Worm (Caenorhabditis elegans) whole organism, L2 larva: ENCODE results near the gene C01G10.18.

Experiments used
- C34F6.9 ChIP-seq: fragments of 150-350 bp; optimal IDR thresholded peaks from 2 replicates; lab custom pipeline; 2014; ENCODE audit warnings: missing biosample characterization, missing genetic modification characterization
- R02D3.7 ChIP-seq: fragments of 150-350 bp; optimal IDR thresholded peaks from 2 replicates; lab custom pipeline; 2014; ENCODE audit warnings: missing biosample characterization, missing genetic modification characterization
- ZK546.5 ChIP-seq: sonication (generic microtip); optimal IDR thresholded peaks from 2 replicates; lab custom pipeline; 2017; ENCODE audit warnings: missing biosample characterization, missing genetic modification characterization
- aly-2 ChIP-seq: fragments of 150-350 bp; optimal IDR thresholded peaks from 2 replicates; lab custom pipeline; 2014; ENCODE audit warnings: missing biosample characterization, missing genetic modification characterization
- ceh-16 ChIP-seq: fragments of 150-350 bp; optimal IDR thresholded peaks from 2 replicates; lab custom pipeline; 2014; ENCODE audit warnings: missing biosample characterization, missing genetic modification characterization
- ceh-82 ChIP-seq: fragments of 150-350 bp; optimal IDR thresholded peaks from 2 replicates; lab custom pipeline; 2014; ENCODE audit warnings: missing biosample characterization, missing genetic modification characterization
- crh-2 ChIP-seq: sonication (generic microtip); optimal IDR thresholded peaks from 2 replicates; lab custom pipeline; 2017; ENCODE audit warnings: missing biosample characterization, missing genetic modification characterization
- egl-27 ChIP-seq: sonication (generic microtip); optimal IDR thresholded peaks from 3 replicates; lab custom pipeline; 2017; ENCODE audit warnings: missing biosample characterization, missing genetic modification reagents, missing genetic modification characterization
- elt-1 ChIP-seq: fragments of 150-350 bp; optimal IDR thresholded peaks from 2 replicates; lab custom pipeline; 2014; ENCODE audit warnings: missing biosample characterization, missing genetic modification characterization
- elt-3 ChIP-seq: sonication (generic microtip); optimal IDR thresholded peaks from 2 replicates; lab custom pipeline; 2017; ENCODE audit warnings: missing biosample characterization, missing genetic modification characterization
- fos-1 ChIP-seq: fragments of 150-350 bp; optimal IDR thresholded peaks from 2 replicates; lab custom pipeline; 2014; ENCODE audit warnings: missing biosample characterization, missing genetic modification characterization
- gmeb-1 ChIP-seq: fragments of 150-350 bp; optimal IDR thresholded peaks from 2 replicates; lab custom pipeline; 2014; ENCODE audit warnings: missing biosample characterization, missing genetic modification characterization
- lin-11 ChIP-seq: fragments of 150-350 bp; sonication (generic microtip); optimal IDR thresholded peaks from 2 replicates; lab custom pipeline; 2014; ENCODE audit warnings: missing biosample characterization, missing genetic modification characterization, inconsistent platforms, mixed read lengths
- lin-39 ChIP-seq: fragments of 150-350 bp; optimal IDR thresholded peaks from 2 replicates; lab custom pipeline; 2014; ENCODE audit warnings: missing biosample characterization, missing genetic modification reagents, missing genetic modification characterization
- lsy-2 ChIP-seq, 2 experiments: fragments of 150-350 bp in 1 of 2; sonication (generic microtip) in 1 of 2; optimal IDR thresholded peaks; 2 replicates each; lab custom pipeline; 2014 to 2017; ENCODE audit warnings: missing biosample characterization in 2 of 2, missing genetic modification characterization in 2 of 2
- mab-5 ChIP-seq: fragments of 150-350 bp; optimal IDR thresholded peaks from 2 replicates; lab custom pipeline; 2014; ENCODE audit warnings: missing biosample characterization, missing genetic modification characterization
- mdl-1 ChIP-seq, 2 experiments: fragments of 150-350 bp in 1 of 2; sonication (generic microtip) in 1 of 2; optimal IDR thresholded peaks; 2 replicates each; lab custom pipeline; 2017; ENCODE audit warnings: missing biosample characterization in 2 of 2, missing genetic modification characterization in 2 of 2
- nhr-10 ChIP-seq: sonication (generic microtip); optimal IDR thresholded peaks from 2 replicates; lab custom pipeline; 2017; ENCODE audit warnings: missing biosample characterization, missing genetic modification characterization
- nhr-11 ChIP-seq: fragments of 150-350 bp; optimal IDR thresholded peaks from 2 replicates; lab custom pipeline; 2014; ENCODE audit warnings: missing biosample characterization, missing genetic modification characterization
- nhr-12 ChIP-seq: fragments of 150-350 bp; optimal IDR thresholded peaks from 2 replicates; lab custom pipeline; 2014; ENCODE audit warnings: missing biosample characterization, missing genetic modification characterization
- nhr-129 ChIP-seq: fragments of 150-350 bp; optimal IDR thresholded peaks from 2 replicates; lab custom pipeline; 2014; ENCODE audit warnings: missing biosample characterization, missing genetic modification characterization
- nhr-21 ChIP-seq: fragments of 150-350 bp; optimal IDR thresholded peaks from 2 replicates; lab custom pipeline; 2014; ENCODE audit warnings: missing biosample characterization, missing genetic modification characterization
- nhr-23 ChIP-seq: fragments of 150-350 bp; optimal IDR thresholded peaks from 2 replicates; lab custom pipeline; 2014; ENCODE audit warnings: missing biosample characterization, missing genetic modification reagents, missing genetic modification characterization
- nhr-25 ChIP-seq: fragments of 150-350 bp; sonication (generic microtip); optimal IDR thresholded peaks from 3 replicates; lab custom pipeline; 2014; ENCODE audit warnings: missing biosample characterization, missing genetic modification characterization
- nhr-77 ChIP-seq: fragments of 150-350 bp; optimal IDR thresholded peaks from 2 replicates; lab custom pipeline; 2014; ENCODE audit warnings: missing biosample characterization, missing genetic modification characterization
- peb-1 ChIP-seq: fragments of 150-350 bp; optimal IDR thresholded peaks from 2 replicates; lab custom pipeline; 2014; ENCODE audit warnings: missing biosample characterization, missing genetic modification characterization
- sem-4 ChIP-seq: fragments of 150-350 bp; optimal IDR thresholded peaks from 2 replicates; lab custom pipeline; 2014; ENCODE audit warnings: missing biosample characterization, missing genetic modification reagents, missing genetic modification characterization
- sma-9 ChIP-seq, 2 experiments: fragments of 150-350 bp in 1 of 2; sonication (generic microtip) in 1 of 2; optimal IDR thresholded peaks; 2 replicates each; lab custom pipeline; 2014 to 2016; ENCODE audit warnings: missing genetic modification characterization in 2 of 2, mild to moderate bottlenecking in 1 of 2, missing biosample characterization in 1 of 2, missing compliant biosample characterization in 1 of 2, missing genetic modification reagents in 1 of 2, moderate library complexity in 1 of 2
- unc-39 ChIP-seq: fragments of 150-350 bp; optimal IDR thresholded peaks from 2 replicates; lab custom pipeline; 2014; ENCODE audit warnings: missing biosample characterization, missing genetic modification characterization
- unc-62 ChIP-seq: fragments of 150-350 bp; optimal IDR thresholded peaks from 2 replicates; lab custom pipeline; 2014; ENCODE audit warnings: missing biosample characterization, missing genetic modification reagents, missing genetic modification characterization
- ztf-1 ChIP-seq: fragments of 200-800 bp; sonication (Bioruptor generic); conservative IDR thresholded peaks from 2 replicates; pipeline ENCODE4 v1.3.6; 2022; ENCODE audit warnings: missing genetic modification characterization, missing compliant biosample characterization
- ztf-11 ChIP-seq: sonication (generic microtip); optimal IDR thresholded peaks from 2 replicates; lab custom pipeline; 2017; ENCODE audit warnings: missing biosample characterization, missing genetic modification characterization
- ztf-4 ChIP-seq: fragments of 150-350 bp; optimal IDR thresholded peaks from 2 replicates; lab custom pipeline; 2014; ENCODE audit warnings: missing biosample characterization, missing genetic modification characterization

C01G10.18 gene

DNA sequence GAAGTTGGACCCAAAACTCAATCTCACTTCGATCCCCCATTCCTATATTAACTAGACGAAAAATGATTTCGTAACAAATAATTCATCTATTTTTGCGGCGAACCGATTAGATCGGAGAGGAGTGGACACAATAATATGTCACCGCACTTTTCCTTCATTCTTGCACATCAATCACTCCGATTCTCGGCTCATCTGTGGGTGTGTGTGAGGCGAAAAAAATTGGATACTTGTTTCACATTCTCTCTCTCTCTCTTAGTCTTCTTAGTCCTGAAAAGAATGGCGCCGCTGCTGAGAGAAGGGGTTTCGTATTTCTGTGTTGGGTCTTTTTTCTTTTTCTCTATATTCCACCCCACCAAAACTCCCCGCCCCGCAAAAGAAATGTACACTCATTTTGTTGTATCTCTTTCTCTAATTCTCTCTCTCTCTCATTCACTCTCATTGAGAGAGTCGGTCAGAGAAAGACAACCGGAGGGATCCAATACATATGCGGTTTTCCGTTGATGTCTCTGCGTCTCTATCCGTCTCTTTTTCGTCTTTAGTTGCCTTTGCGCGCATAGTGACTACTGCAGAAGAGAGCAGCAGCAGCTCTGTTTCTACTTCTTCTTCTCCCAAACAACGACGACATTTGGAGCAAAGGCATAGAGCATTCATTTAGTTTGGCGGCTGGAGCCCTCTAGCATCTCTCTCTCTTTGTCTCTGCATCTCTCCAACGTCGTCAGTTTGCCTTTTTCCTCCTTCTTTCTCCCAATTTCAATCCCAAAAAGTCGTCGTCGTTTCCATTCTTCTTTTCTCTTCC is 17.3 kb downstream of the C01G10.18 start, which contains the start of gene unc-76 (continued):
- TF ChIP-seq nhr-25 (tag; lab: Kevin White, UChicago): peak; percentile 42
- no peak for TF ChIP-seq nhr-23
- no peak for TF ChIP-seq ceh-16 (tag; lab: Kevin White, UChicago)
- no peak for TF ChIP-seq nhr-11 (tag; lab: Kevin White, UChicago)
- no peak for TF ChIP-seq ZK546.5 (tag; lab: Kevin White, UChicago)
- peak; percentile 45 for TF ChIP-seq nhr-21 (tag; lab: Kevin White, UChicago)
- TF ChIP-seq mab-5 (tag; lab: Kevin White, UChicago): peak; percentile 86
- peak; percentile 13 for TF ChIP-seq R02D3.7 (tag; lab: Kevin White, UChicago)
- no peak for TF ChIP-seq ztf-1 (GFP tag; lab: Robert Waterston, UW)
- TF ChIP-seq nhr-12 (tag; lab: Kevin White, UChicago): no peak
- peak; percentile 28 for TF ChIP-seq unc-39 (tag; lab: Kevin White, UChicago)
- TF ChIP-seq lin-39: peak; percentile 47
- TF ChIP-seq egl-27 (tag; lab: Kevin White, UChicago): peak; percentile 83
- peak; percentile 6 for TF ChIP-seq unc-62

DNA sequence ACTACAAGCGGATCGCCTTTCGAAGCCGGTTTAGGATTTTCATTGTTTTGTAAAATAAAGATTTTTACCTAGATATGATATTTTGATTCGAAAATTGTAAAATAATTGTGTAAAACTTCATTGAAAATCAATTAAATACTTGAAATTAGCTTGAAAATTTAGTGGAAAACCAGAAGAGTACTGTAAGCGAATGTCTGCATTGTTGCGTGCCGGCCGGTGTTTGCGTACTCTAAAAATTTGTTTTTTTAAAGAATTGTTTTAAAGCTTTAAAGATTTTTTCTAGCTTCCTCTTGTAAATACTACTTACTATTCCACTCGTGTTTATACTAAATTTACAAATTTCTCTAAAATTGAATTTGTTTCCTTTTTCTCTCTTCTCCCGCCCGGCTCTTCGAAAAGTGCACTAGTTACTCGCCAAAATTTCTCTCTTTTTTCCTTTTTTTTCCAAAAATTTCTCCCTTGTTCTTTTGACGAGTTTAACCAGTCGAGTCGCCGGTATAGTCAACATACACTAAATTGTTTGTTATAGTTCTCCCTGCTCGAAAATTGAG is 19.0 kb downstream of the C01G10.18 start:
- TF ChIP-seq C34F6.9 (tag; lab: Kevin White, UChicago): no peak
- TF ChIP-seq lsy-2 (tag; optimal IDR thresholded peaks at IDR 0.05; lab: Kevin White, UChicago): peak in 1 of 2 experiments; percentile 70

DNA sequence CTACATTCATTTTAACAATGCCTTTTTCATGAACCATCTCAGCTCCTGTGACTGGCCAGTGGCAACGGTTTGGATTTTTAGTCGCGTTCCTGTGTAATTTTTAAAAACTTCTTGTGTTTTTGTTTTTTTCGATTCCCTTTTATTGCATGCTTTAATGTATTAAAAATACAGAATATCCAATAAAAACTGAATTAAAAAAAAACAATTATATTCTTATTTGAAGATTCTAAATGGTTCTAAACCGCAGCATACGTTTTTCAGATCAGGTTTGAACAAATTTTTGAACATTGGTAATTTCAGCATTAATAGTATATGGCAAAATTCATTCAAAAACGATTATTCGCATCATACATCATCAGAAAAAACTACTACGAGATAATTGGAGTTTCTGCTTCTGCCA is 20.1 kb downstream of the C01G10.18 start, which contains the start of gene dnj-3:
Gene dnj-3 (plus strand): TSS at position 301 of the 400 bp plus-strand sequence.
- TF ChIP-seq lin-11 (no peak), peb-1 (tag; lab: Kevin White, UChicago) (no peak), nhr-129 (tag; lab: Kevin White, UChicago) (no peak), mdl-1 (tag; optimal IDR thresholded peaks at IDR 0.05; lab: Kevin White, UChicago) (no peak), nhr-12 (tag; lab: Kevin White, UChicago) (no peak), fos-1 (tag; lab: Kevin White, UChicago) (no peak), nhr-10 (no peak), ceh-82 (no peak), sma-9 (GFP tag; optimal IDR thresholded peaks at IDR 0.05; lab: Kevin White, UChicago) (no peak), sma-9 (tag; optimal IDR thresholded peaks at IDR 0.05; lab: Kevin White, UChicago) (no peak), nhr-25 (tag; lab: Kevin White, UChicago) (no peak)

DNA sequence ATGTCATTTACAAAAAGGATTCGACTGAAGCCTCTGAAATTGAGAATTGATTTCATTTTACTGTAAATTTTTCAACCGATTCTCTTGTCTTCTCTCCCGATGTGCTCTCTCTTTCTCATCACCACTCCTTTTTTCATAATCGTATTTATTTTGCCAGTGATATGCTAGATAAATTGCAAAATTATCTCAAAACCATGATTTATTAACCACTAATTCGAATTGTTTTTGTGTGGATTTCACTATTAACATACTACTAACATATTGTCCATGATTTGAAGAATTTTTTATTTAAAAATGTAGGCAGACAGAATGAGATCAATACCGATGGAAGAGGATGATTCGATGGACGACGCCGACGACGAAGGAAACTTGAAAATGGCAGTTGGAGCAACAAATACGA is 21.3 kb downstream of the C01G10.18 start, which contains the start of gene C25D7.10:
Gene C25D7.10 (plus strand): TSS at position 301 of the 400 bp plus-strand sequence.
- no peak for TF ChIP-seq elt-1 (tag; lab: Kevin White, UChicago)
- no peak for TF ChIP-seq ztf-4 (tag; lab: Kevin White, UChicago)
- no peak for TF ChIP-seq fos-1 (tag; lab: Kevin White, UChicago)
- TF ChIP-seq C34F6.9 (tag; lab: Kevin White, UChicago): no peak
- TF ChIP-seq elt-3: no peak
- no peak for TF ChIP-seq peb-1 (tag; lab: Kevin White, UChicago)
- TF ChIP-seq sem-4: no peak
- TF ChIP-seq unc-39 (tag; lab: Kevin White, UChicago): no peak
- no peak for TF ChIP-seq nhr-23
- TF ChIP-seq gmeb-1 (tag; lab: Kevin White, UChicago): no peak
- no peak for TF ChIP-seq nhr-77 (tag; lab: Kevin White, UChicago)
- no peak for TF ChIP-seq ztf-11 (tag; lab: Kevin White, UChicago)
- no peak for TF ChIP-seq ceh-82
- no peak for TF ChIP-seq aly-2 (tag; lab: Kevin White, UChicago)
- TF ChIP-seq crh-2 (tag; lab: Kevin White, UChicago): no peak
